Worm (Caenorhabditis elegans): ENCODE measurements around the gene nrde-1.

ce11 chrIII:3713163-3713562, at the start of gene nrde-1:
- TF ChIP-seq nhr-27 (tag; optimal IDR thresholded peaks at IDR 0.05) (no peak), bed-1 (GFP tag; IDR thresholded peaks at IDR 0.05) (no peak), aptf-2 (GFP tag; conservative IDR thresholded peaks at IDR 0.05) (no peak), pha-4 (tag; optimal IDR thresholded peaks at IDR 0.05) (no peak)
